Worm (Caenorhabditis elegans) whole organism, L4 larva: ENCODE measurements around the gene D2023.1.

Experiments
- D1046.2 ChIP-seq: fragments of 200-800 bp; sonication (Bioruptor generic); IDR thresholded peaks from 2 replicates; pipeline ENCODE4 v1.3.6; 2022; ENCODE audit warnings: missing genetic modification characterization, missing compliant biosample characterization
- F10B5.3 ChIP-seq: sonication (generic microtip); optimal IDR thresholded peaks from 2 replicates; lab custom pipeline; 2016; ENCODE audit warnings: mild to moderate bottlenecking, missing genetic modification characterization, missing compliant biosample characterization
- F49E8.2 ChIP-seq: sonication (generic microtip); optimal IDR thresholded peaks from 2 replicates; lab custom pipeline; 2016; ENCODE audit warnings: missing compliant biosample characterization, mild to moderate bottlenecking, missing genetic modification characterization, borderline replicate concordance
- R02D3.7 ChIP-seq: fragments of 150-350 bp; sonication (generic microtip); optimal IDR thresholded peaks from 3 replicates; lab custom pipeline; 2014; ENCODE audit warnings: missing biosample characterization, missing genetic modification characterization
- T20F7.1 ChIP-seq: fragments of 200-800 bp; sonication (Bioruptor generic); optimal IDR thresholded peaks from 2 replicates; lab custom pipeline; 2018; ENCODE audit warnings: mild to moderate bottlenecking, missing genetic modification characterization, missing compliant biosample characterization
- Y105C5A.15 ChIP-seq: fragments of 200-800 bp; sonication (Bioruptor generic); IDR thresholded peaks from 2 replicates; pipeline ENCODE4 v1.3.6; 2022; ENCODE audit warnings: missing genetic modification characterization, missing compliant biosample characterization
- Y48G9A.11 ChIP-seq: fragments of 200-800 bp; sonication (Bioruptor generic); IDR thresholded peaks from 2 replicates; pipeline ENCODE4 v1.3.6; 2022; ENCODE audit warnings: missing genetic modification reagents, missing genetic modification characterization, missing compliant biosample characterization
- aly-2 ChIP-seq: sonication (generic microtip); optimal IDR thresholded peaks from 2 replicates; lab custom pipeline; 2018; ENCODE audit warnings: missing biosample characterization, missing genetic modification characterization
- ama-1 ChIP-seq: fragments of 150-350 bp; optimal IDR thresholded peaks from 2 replicates; lab custom pipeline; 2014; ENCODE audit warnings: inconsistent platforms, mixed read lengths
- arid-1 ChIP-seq: fragments of 200-800 bp; sonication (Bioruptor generic); conservative IDR thresholded peaks from 2 replicates; pipeline ENCODE4 v1.3.6; 2022; ENCODE audit warnings: missing genetic modification reagents, missing genetic modification characterization, missing compliant biosample characterization
- attf-4 ChIP-seq: sonication (generic microtip); optimal IDR thresholded peaks from 3 replicates; lab custom pipeline; 2017; ENCODE audit warnings: missing biosample characterization, missing genetic modification characterization
- ceh-28 ChIP-seq: fragments of 150-350 bp; optimal IDR thresholded peaks from 2 replicates; lab custom pipeline; 2014; ENCODE audit warnings: missing biosample characterization, missing genetic modification reagents, missing genetic modification characterization
- ceh-44 ChIP-seq: fragments of 200-800 bp; sonication (Bioruptor generic); IDR thresholded peaks from 2 replicates; pipeline ENCODE4 v1.3.6; 2022; ENCODE audit warnings: missing genetic modification reagents, missing genetic modification characterization, missing compliant biosample characterization
- daf-16 ChIP-seq, 3 experiments: sonication (generic microtip); optimal IDR thresholded peaks; 2 replicates each; lab custom pipeline; 2016 to 2017; ENCODE audit warnings: missing genetic modification characterization in 3 of 3, missing genetic modification reagents in 3 of 3, mild to moderate bottlenecking in 2 of 3, missing compliant biosample characterization in 2 of 3, missing biosample characterization in 1 of 3, moderate library complexity in 1 of 3
- dmd-8 ChIP-seq: fragments of 200-800 bp; sonication (Bioruptor generic); IDR thresholded peaks from 2 replicates; pipeline ENCODE4 v1.3.6; 2022; ENCODE audit warnings: missing genetic modification characterization, missing compliant biosample characterization
- dpl-1 ChIP-seq: fragments of 150-350 bp; optimal IDR thresholded peaks from 2 replicates; lab custom pipeline; 2014; ENCODE audit warnings: missing biosample characterization, missing genetic modification reagents, missing genetic modification characterization
- egl-27 ChIP-seq: sonication (generic microtip); optimal IDR thresholded peaks from 3 replicates; lab custom pipeline; 2017; ENCODE audit warnings: missing biosample characterization, missing genetic modification reagents, missing genetic modification characterization
- egl-43 ChIP-seq: fragments of 200-800 bp; sonication (Bioruptor generic); IDR thresholded peaks from 2 replicates; pipeline ENCODE4 v1.3.6; 2022; ENCODE audit warnings: missing genetic modification reagents, missing genetic modification characterization, missing compliant biosample characterization
- fos-1 ChIP-seq: fragments of 150-350 bp; optimal IDR thresholded peaks from 2 replicates; lab custom pipeline; 2014; ENCODE audit warnings: missing biosample characterization, missing genetic modification characterization
- gei-8 ChIP-seq: fragments of 200-800 bp; sonication (Bioruptor generic); optimal IDR thresholded peaks from 2 replicates; lab custom pipeline; 2018; ENCODE audit warnings: mild to moderate bottlenecking, missing genetic modification characterization, missing compliant biosample characterization
- hlh-30 ChIP-seq: sonication (generic microtip); optimal IDR thresholded peaks from 2 replicates; lab custom pipeline; 2017; ENCODE audit warnings: antibody characterized with exemption, mild to moderate bottlenecking, missing genetic modification characterization, missing compliant biosample characterization; ENCODE audit not compliant: insufficient read depth
- lin-13 ChIP-seq: fragments of 150-350 bp; optimal IDR thresholded peaks from 2 replicates; lab custom pipeline; 2014; ENCODE audit warnings: missing biosample characterization, missing genetic modification reagents, missing genetic modification characterization
- lin-15B ChIP-seq: fragments of 150-350 bp; sonication (generic microtip); optimal IDR thresholded peaks from 3 replicates; lab custom pipeline; 2014; ENCODE audit warnings: missing biosample characterization, missing genetic modification characterization
- lin-29 ChIP-seq: fragments of 200-800 bp; sonication (Bioruptor generic); IDR thresholded peaks from 2 replicates; pipeline ENCODE4 v1.3.6; 2022; ENCODE audit warnings: missing genetic modification reagents, missing genetic modification characterization, missing compliant biosample characterization
- lin-39 ChIP-seq: fragments of 150-350 bp; optimal IDR thresholded peaks from 2 replicates; lab custom pipeline; 2014; ENCODE audit warnings: missing biosample characterization, missing genetic modification reagents, missing genetic modification characterization
- lir-3 ChIP-seq: sonication (generic microtip); optimal IDR thresholded peaks from 2 replicates; lab custom pipeline; 2016; ENCODE audit warnings: mild to moderate bottlenecking, missing genetic modification characterization, missing compliant biosample characterization
- lsy-2 ChIP-seq, 2 experiments: fragments of 150-350 bp in 1 of 2; sonication (generic microtip) in 1 of 2; optimal IDR thresholded peaks; 2 replicates each; lab custom pipeline; 2014 to 2017; ENCODE audit warnings: missing biosample characterization in 2 of 2, missing genetic modification characterization in 2 of 2
- mdt-29 ChIP-seq: fragments of 200-800 bp; sonication (Bioruptor generic); IDR thresholded peaks from 2 replicates; pipeline ENCODE4 v1.3.6; 2022; ENCODE audit warnings: missing genetic modification reagents, missing genetic modification characterization, missing compliant biosample characterization
- mep-1 ChIP-seq: fragments of 150-350 bp; sonication (generic microtip); optimal IDR thresholded peaks from 3 replicates; lab custom pipeline; 2014; ENCODE audit warnings: missing biosample characterization, missing genetic modification characterization
- mxl-2 ChIP-seq: fragments of 200-800 bp; sonication (Bioruptor generic); conservative IDR thresholded peaks from 2 replicates; pipeline ENCODE4 v1.3.6; 2022; ENCODE audit warnings: missing genetic modification reagents, missing genetic modification characterization, missing compliant biosample characterization
- mxl-3 ChIP-seq: fragments of 200-800 bp; sonication (Bioruptor generic); optimal IDR thresholded peaks from 2 replicates; lab custom pipeline; 2018; ENCODE audit warnings: mild to moderate bottlenecking, missing genetic modification characterization, missing compliant biosample characterization
- nhr-102 ChIP-seq: sonication (generic microtip); optimal IDR thresholded peaks from 2 replicates; lab custom pipeline; 2016; ENCODE audit warnings: mild to moderate bottlenecking, missing genetic modification characterization, moderate library complexity, missing compliant biosample characterization
- nhr-11 ChIP-seq: fragments of 150-350 bp; optimal IDR thresholded peaks from 2 replicates; lab custom pipeline; 2014; ENCODE audit warnings: missing biosample characterization, missing genetic modification characterization
- nhr-25 ChIP-seq: sonication (generic microtip); optimal IDR thresholded peaks from 2 replicates; lab custom pipeline; 2017; ENCODE audit warnings: missing genetic modification characterization, mild to moderate bottlenecking, missing compliant biosample characterization, antibody characterized with exemption, moderate library complexity, borderline replicate concordance; ENCODE audit not compliant: insufficient read depth
- nhr-28 ChIP-seq: fragments of 150-350 bp; optimal IDR thresholded peaks from 2 replicates; lab custom pipeline; 2014; ENCODE audit warnings: missing biosample characterization, missing genetic modification characterization
- nhr-48 ChIP-seq: sonication (generic microtip); optimal IDR thresholded peaks from 2 replicates; lab custom pipeline; 2016; ENCODE audit warnings: mild to moderate bottlenecking, missing genetic modification characterization, missing compliant biosample characterization
- php-3 ChIP-seq: fragments of 200-800 bp; sonication (Bioruptor generic); IDR thresholded peaks from 2 replicates; pipeline ENCODE4 v1.3.6; 2022; ENCODE audit warnings: missing genetic modification reagents, missing genetic modification characterization, missing compliant biosample characterization
- pqm-1 ChIP-seq: sonication (generic microtip); optimal IDR thresholded peaks from 2 replicates; lab custom pipeline; 2017; ENCODE audit warnings: missing biosample characterization, missing genetic modification characterization
- rbr-2 ChIP-seq: sonication (generic microtip); optimal IDR thresholded peaks from 2 replicates; lab custom pipeline; 2016; ENCODE audit warnings: missing genotype, missing genetic modification characterization, missing compliant biosample characterization
- saeg-2 ChIP-seq: fragments of 200-800 bp; sonication (Bioruptor generic); IDR thresholded peaks from 2 replicates; pipeline ENCODE4 v1.3.6; 2022; ENCODE audit warnings: missing genetic modification reagents, missing genetic modification characterization, missing compliant biosample characterization
- sdz-12 ChIP-seq: fragments of 200-800 bp; sonication (Bioruptor generic); optimal IDR thresholded peaks from 2 replicates; lab custom pipeline; 2018; ENCODE audit warnings: mild to moderate bottlenecking, missing genetic modification characterization, missing compliant biosample characterization
- spr-1 ChIP-seq: sonication (generic microtip); optimal IDR thresholded peaks from 2 replicates; lab custom pipeline; 2016; ENCODE audit warnings: mild to moderate bottlenecking, missing genetic modification characterization, missing compliant biosample characterization
- spr-3 ChIP-seq: fragments of 200-800 bp; sonication (Bioruptor generic); optimal IDR thresholded peaks from 2 replicates; lab custom pipeline; 2018; ENCODE audit warnings: mild to moderate bottlenecking, missing genetic modification characterization, missing compliant biosample characterization
- tag-97 ChIP-seq: fragments of 200-800 bp; sonication (Bioruptor generic); IDR thresholded peaks from 2 replicates; pipeline ENCODE4 v1.3.6; 2022; ENCODE audit warnings: missing genetic modification characterization, missing compliant biosample characterization
- unc-130 ChIP-seq: sonication (generic microtip); optimal IDR thresholded peaks from 2 replicates; lab custom pipeline; 2016; ENCODE audit warnings: missing genetic modification reagents, missing genetic modification characterization, missing compliant biosample characterization
- unc-39 ChIP-seq: sonication (generic microtip); optimal IDR thresholded peaks from 2 replicates; lab custom pipeline; 2017; ENCODE audit warnings: missing biosample characterization, missing genetic modification characterization
- unc-62 ChIP-seq, 3 experiments: fragments of 150-350 bp in 1 of 3; sonication (generic microtip); optimal IDR thresholded peaks in 2 of 3; peaks in 1 of 3; 1 replicate in 1 of 3; 2 replicates in 2 of 3; lab custom pipeline; 2014 to 2017; ENCODE audit warnings: missing biosample characterization in 3 of 3, missing genetic modification characterization in 3 of 3, missing genetic modification reagents in 3 of 3, missing genotype in 1 of 3
- vab-7 ChIP-seq: fragments of 200-800 bp; sonication (Bioruptor generic); IDR thresholded peaks from 2 replicates; pipeline ENCODE4 v1.3.6; 2022; ENCODE audit warnings: missing genetic modification reagents, missing genetic modification characterization, missing compliant biosample characterization
- zip-11 ChIP-seq: fragments of 200-800 bp; sonication (Bioruptor generic); IDR thresholded peaks from 2 replicates; pipeline ENCODE4 v1.3.6; 2022; ENCODE audit warnings: missing genetic modification characterization, missing compliant biosample characterization
- zip-2 ChIP-seq: fragments of 150-350 bp; optimal IDR thresholded peaks from 2 replicates; lab custom pipeline; 2014; ENCODE audit warnings: missing biosample characterization, missing genetic modification characterization
- ztf-11 ChIP-seq: fragments of 150-350 bp; optimal IDR thresholded peaks from 2 replicates; lab custom pipeline; 2014; ENCODE audit warnings: missing biosample characterization, missing genetic modification characterization

D2023.1 gene

DNA sequence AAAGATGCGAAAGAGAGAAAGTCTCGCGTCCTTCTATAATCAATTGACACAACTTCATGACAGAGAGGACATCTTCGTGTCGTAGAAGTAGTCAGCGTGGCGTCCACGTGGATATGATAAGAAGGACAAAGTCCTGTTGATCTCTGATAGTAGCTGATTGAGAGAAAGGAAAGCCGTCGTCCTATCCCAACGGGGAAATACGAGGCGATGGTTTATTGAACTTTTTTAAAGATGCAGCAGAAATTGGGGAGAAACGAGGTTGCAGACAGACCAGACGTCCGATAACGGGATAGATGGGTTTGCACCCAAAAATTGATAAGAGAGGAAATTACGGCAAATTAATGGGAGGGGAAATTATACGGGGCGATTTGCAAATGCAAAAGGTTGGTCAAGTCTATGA lies 13.2 kb downstream of the D2023.1 start:
- TF ChIP-seq ceh-44 (GFP tag; lab: Robert Waterston, UW): no peak
- no peak for TF ChIP-seq ceh-28 (tag; lab: Kevin White, UChicago)
- TF ChIP-seq fos-1: no peak
- TF ChIP-seq lin-13: no peak
- peak; percentile 6 for TF ChIP-seq rbr-2 (tag; lab: Kevin White, UChicago)
- TF ChIP-seq sdz-12 (GFP tag; lab: Kevin White, UChicago): no peak
- no peak for TF ChIP-seq F49E8.2
- no peak for TF ChIP-seq R02D3.7 (tag; lab: Kevin White, UChicago)
- no peak for TF ChIP-seq spr-3 (GFP tag; lab: Kevin White, UChicago)
- peak in 1 of 2 experiments; percentile 73 for TF ChIP-seq lsy-2 (tag; optimal IDR thresholded peaks at IDR 0.05; lab: Kevin White, UChicago)
- TF ChIP-seq mxl-3 (GFP tag; lab: Kevin White, UChicago): peak; percentile 99
- no peak for TF ChIP-seq dmd-8 (GFP tag; lab: Robert Waterston, UW)
- TF ChIP-seq zip-11 (GFP tag; lab: Robert Waterston, UW): no peak
- TF ChIP-seq pqm-1 (tag; lab: Kevin White, UChicago): peak; percentile 39
- TF ChIP-seq lin-15B (tag; lab: Kevin White, UChicago): no peak
- TF ChIP-seq ztf-11 (tag; lab: Kevin White, UChicago): no peak
- TF ChIP-seq daf-16 (GFP tag; optimal IDR thresholded peaks at IDR 0.05; lab: Kevin White, UChicago): no peak
- no peak for TF ChIP-seq daf-16 (tag; optimal IDR thresholded peaks at IDR 0.05; lab: Kevin White, UChicago)
- TF ChIP-seq D1046.2 (GFP tag; lab: Robert Waterston, UW): no peak
- peak; percentile 48 for TF ChIP-seq mep-1 (tag; lab: Kevin White, UChicago)
- peak in 1 of 2 experiments; percentile 95 for TF ChIP-seq unc-62 (GFP tag; optimal IDR thresholded peaks at IDR 0.05 in 1 of 2; lab: Kevin White, UChicago)
- TF ChIP-seq unc-62 (tag; optimal IDR thresholded peaks at IDR 0.05; lab: Kevin White, UChicago): no peak
- no peak for TF ChIP-seq attf-4 (tag; lab: Kevin White, UChicago)
- no peak for TF ChIP-seq Y48G9A.11 (GFP tag; lab: Robert Waterston, UW)
- TF ChIP-seq egl-27 (tag; lab: Kevin White, UChicago): no peak
- TF ChIP-seq mxl-2 (GFP tag; lab: Robert Waterston, UW): no peak
- TF ChIP-seq zip-2 (tag; lab: Kevin White, UChicago): no peak
- TF ChIP-seq F10B5.3 (tag; lab: Kevin White, UChicago): no peak
- TF ChIP-seq egl-43 (GFP tag; lab: Robert Waterston, UW): no peak
- TF ChIP-seq lir-3 (tag; lab: Kevin White, UChicago): no peak
- no peak for TF ChIP-seq mdt-29 (GFP tag; lab: Robert Waterston, UW)
- no peak for TF ChIP-seq nhr-11 (tag; lab: Kevin White, UChicago)
- no peak for TF ChIP-seq lin-39 (tag; lab: Kevin White, UChicago)
- TF ChIP-seq tag-97 (GFP tag; lab: Robert Waterston, UW): no peak
- TF ChIP-seq ama-1: no peak
- TF ChIP-seq arid-1: no peak
- TF ChIP-seq hlh-30 (tag; lab: Kevin White, UChicago): peak; percentile 69
- TF ChIP-seq T20F7.1: no peak
- TF ChIP-seq dpl-1 (GFP tag; lab: Kevin White, UChicago): no peak
- TF ChIP-seq spr-1 (tag; lab: Kevin White, UChicago): no peak
- peak; percentile 86 for TF ChIP-seq nhr-25 (tag; lab: Kevin White, UChicago)
- TF ChIP-seq unc-130 (GFP tag; lab: Kevin White, UChicago): no peak
- 0 out of 2 replicates have a peak, but pooled peaks have one; percentile 24 for TF ChIP-seq saeg-2 (GFP tag; lab: Robert Waterston, UW)
- TF ChIP-seq aly-2: no peak
- TF ChIP-seq gei-8: peak; percentile 86
- no peak for TF ChIP-seq Y105C5A.15 (GFP tag; lab: Robert Waterston, UW)
- TF ChIP-seq nhr-102 (tag; lab: Kevin White, UChicago): peak; percentile 65
- no peak for TF ChIP-seq vab-7 (GFP tag; lab: Robert Waterston, UW)
- no peak; the same call in 1 of the 2 replicates for TF ChIP-seq php-3
- TF ChIP-seq nhr-28 (tag; lab: Kevin White, UChicago): peak; percentile 86
- peak; percentile 98 for TF ChIP-seq nhr-48 (tag; lab: Kevin White, UChicago)
- TF ChIP-seq lin-29 (GFP tag; lab: Robert Waterston, UW): no peak
- no peak for TF ChIP-seq unc-39 (tag; lab: Kevin White, UChicago)
